Fruit fly (Drosophila melanogaster): ENCODE results near the gene Octalpha2R.
A peak's percentile ranks its signal among the peaks of the same experiment; 100 is the strongest.

The Octalpha2R gene

dm6 chr3R:18758548-18759257 lies 90.3 kb downstream of the Octalpha2R start, which contains the start of gene Epg5 (continued):
- peak; percentile 11 for TF ChIP-seq p53 (GFP tag; optimal IDR thresholded peaks at IDR 0.05)
- TF ChIP-seq Tbp (GFP tag; optimal IDR thresholded peaks at IDR 0.05), result no peak
- TF ChIP-seq CG9817 (tag; optimal IDR thresholded peaks at IDR 0.05), result peak; percentile 78
- TF ChIP-seq tin (GFP tag; optimal IDR thresholded peaks at IDR 0.05), result peak; percentile 74
- TF ChIP-seq Eip74EF (GFP tag; optimal IDR thresholded peaks at IDR 0.05), result no peak
- no peak for TF ChIP-seq CG3407 (GFP tag; optimal IDR thresholded peaks at IDR 0.05)
- TF ChIP-seq sim (GFP tag; IDR thresholded peaks at IDR 0.05), result no peak
- peak; percentile 90 for TF ChIP-seq slbo (GFP tag; IDR thresholded peaks at IDR 0.05)
- peak; percentile 69 for TF ChIP-seq tgo (GFP tag; IDR thresholded peaks at IDR 0.05)
- no peak for TF ChIP-seq Atf6 (GFP tag; IDR thresholded peaks at IDR 0.05)
- no peak for TF ChIP-seq ap (GFP tag; IDR thresholded peaks at IDR 0.05)
- TF ChIP-seq lab (GFP tag; optimal IDR thresholded peaks at IDR 0.05), result no peak
- TF ChIP-seq CG6791 (GFP tag; IDR thresholded peaks at IDR 0.05; ENCODE audit: partially characterized antibody), result peak; percentile 95
- peak; percentile 47 for TF ChIP-seq fu2 (GFP tag; optimal IDR thresholded peaks at IDR 0.05)
- TF ChIP-seq D19B (GFP tag; optimal IDR thresholded peaks at IDR 0.05), result no peak
- TF ChIP-seq CG8388 (GFP tag; optimal IDR thresholded peaks at IDR 0.05), result no peak
- no peak for TF ChIP-seq sug (tag; optimal IDR thresholded peaks at IDR 0.05)
- no peak for TF ChIP-seq insv (GFP tag; optimal IDR thresholded peaks at IDR 0.05)
- TF ChIP-seq CG11456 (GFP tag; IDR thresholded peaks at IDR 0.05), result peak; percentile 64; the same call in 1 of the 3 replicates
- peak; percentile 97 for TF ChIP-seq row (GFP tag; IDR thresholded peaks at IDR 0.05)
- TF ChIP-seq phol (tag; optimal IDR thresholded peaks at IDR 0.05), result peak; percentile 80
- no peak; the same call in 2 of the 3 replicates for TF ChIP-seq CG17361 (GFP tag; IDR thresholded peaks at IDR 0.05)
- no peak for TF ChIP-seq CG31365 (tag; optimal IDR thresholded peaks at IDR 0.05)
- no peak for TF ChIP-seq schlank (tag; optimal IDR thresholded peaks at IDR 0.05)
- no peak for TF ChIP-seq fd3F (GFP tag; optimal IDR thresholded peaks at IDR 0.05)
- no peak for TF ChIP-seq bowl (GFP tag; IDR thresholded peaks at IDR 0.05)
- TF ChIP-seq CG17612 (GFP tag; IDR thresholded peaks at IDR 0.05), result 0 out of 2 replicates have a peak, but pooled peaks have one; percentile 17
- peak; percentile 73 for TF ChIP-seq ind (GFP tag; optimal IDR thresholded peaks at IDR 0.05)
- peak; percentile 87 for TF ChIP-seq Dp (GFP tag; optimal IDR thresholded peaks at IDR 0.05)
- no peak for TF ChIP-seq CG1024 (GFP tag; IDR thresholded peaks at IDR 0.05)
- TF ChIP-seq Oli (tag; optimal IDR thresholded peaks at IDR 0.05), result no peak
- TF ChIP-seq Camta (GFP tag; optimal IDR thresholded peaks at IDR 0.05), result peak; percentile 57
- peak; percentile 66; the same call in 2 of the 3 replicates for TF ChIP-seq so (GFP tag; IDR thresholded peaks at IDR 0.05)
- TF ChIP-seq HmgZ (tag; optimal IDR thresholded peaks at IDR 0.05), result peak; percentile 89
- TF ChIP-seq dm (GFP tag; optimal IDR thresholded peaks at IDR 0.05), result peak; percentile 45
- peak; percentile 56; the same call in 2 of the 3 replicates for TF ChIP-seq ase (GFP tag; IDR thresholded peaks at IDR 0.05)
- peak; percentile 50 for TF ChIP-seq HHEX (GFP tag; optimal IDR thresholded peaks at IDR 0.05)
- TF ChIP-seq gfzf (GFP tag; optimal IDR thresholded peaks at IDR 0.05), result peak; percentile 27
- no peak for TF ChIP-seq CG4854 (GFP tag; optimal IDR thresholded peaks at IDR 0.05)
- no peak for TF ChIP-seq CG17829 (tag; optimal IDR thresholded peaks at IDR 0.05)
- no peak for TF ChIP-seq CG5953 (GFP tag; IDR thresholded peaks at IDR 0.05)
- no peak for TF ChIP-seq fru (optimal IDR thresholded peaks at IDR 0.05)
- peak; percentile 65 for TF ChIP-seq Xrp1 (GFP tag; IDR thresholded peaks at IDR 0.05)
- no peak for TF ChIP-seq HLHmδ (GFP tag; optimal IDR thresholded peaks at IDR 0.05)

Measured in whole organism, embryonic.